Worm (Caenorhabditis elegans): ENCODE data around the gene R03G8.1.

The R03G8.1 gene

DNA sequence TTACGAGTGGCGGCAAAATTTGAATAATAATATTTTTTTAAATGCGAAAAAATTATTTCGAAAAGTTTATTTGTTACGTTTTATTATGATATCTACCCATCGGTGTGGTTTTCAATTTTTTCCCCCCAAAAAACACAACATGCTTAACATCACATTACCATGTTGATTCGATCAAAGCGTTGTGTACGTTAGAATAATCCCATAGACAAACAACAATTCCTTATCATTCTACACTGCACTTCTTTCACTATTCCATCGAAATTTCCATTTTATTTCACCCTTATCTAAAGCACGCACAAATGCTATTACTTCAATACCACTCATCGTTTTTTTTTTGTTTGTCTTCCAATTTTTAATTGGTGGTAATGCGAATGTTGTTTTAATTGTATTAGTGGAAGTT lies 24.4 kb upstream of the R03G8.1 start (continued):
- TF ChIP-seq fkh-10 (GFP tag; optimal IDR thresholded peaks at IDR 0.05): no peak

DNA sequence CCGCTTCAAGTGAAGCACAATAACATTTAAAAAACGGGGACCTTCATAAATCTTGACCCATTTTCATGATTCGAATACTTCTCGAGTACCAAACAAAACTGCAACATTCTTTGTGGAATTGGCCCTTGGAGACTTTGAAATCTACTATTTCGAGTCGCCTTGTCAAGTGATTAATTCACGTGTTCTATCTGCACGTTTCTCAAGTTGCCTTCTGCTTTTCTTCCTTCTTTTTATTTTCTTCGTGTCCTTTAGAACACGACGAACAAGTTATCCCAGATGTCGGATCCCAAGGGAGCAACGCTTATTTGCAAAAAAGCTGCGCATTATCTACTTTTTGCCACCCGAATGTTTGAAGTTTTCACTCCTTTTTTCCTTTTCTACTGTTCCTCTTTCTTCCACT lies 23.0 kb upstream of the R03G8.1 start:
- TF ChIP-seq unc-62 (GFP tag; optimal IDR thresholded peaks at IDR 0.05 in 1 of 2): peak in 1 of 2 experiments; percentile 98
- no peak for TF ChIP-seq unc-62 (tag; optimal IDR thresholded peaks at IDR 0.05)
- no peak for TF ChIP-seq madf-5 (GFP tag; IDR thresholded peaks at IDR 0.05)
- no peak for TF ChIP-seq dmd-6 (GFP tag; IDR thresholded peaks at IDR 0.05)
- TF ChIP-seq lsy-2 (tag; optimal IDR thresholded peaks at IDR 0.05): no peak
- TF ChIP-seq hlh-30 (tag; optimal IDR thresholded peaks at IDR 0.05; ENCODE audit: insufficient read depth): peak; percentile 37
- TF ChIP-seq ceh-20 (GFP tag; IDR thresholded peaks at IDR 0.05): 0 out of 2 replicates have a peak, but pooled peaks have one; percentile 37
- no peak for TF ChIP-seq lin-29 (GFP tag; IDR thresholded peaks at IDR 0.05)

DNA sequence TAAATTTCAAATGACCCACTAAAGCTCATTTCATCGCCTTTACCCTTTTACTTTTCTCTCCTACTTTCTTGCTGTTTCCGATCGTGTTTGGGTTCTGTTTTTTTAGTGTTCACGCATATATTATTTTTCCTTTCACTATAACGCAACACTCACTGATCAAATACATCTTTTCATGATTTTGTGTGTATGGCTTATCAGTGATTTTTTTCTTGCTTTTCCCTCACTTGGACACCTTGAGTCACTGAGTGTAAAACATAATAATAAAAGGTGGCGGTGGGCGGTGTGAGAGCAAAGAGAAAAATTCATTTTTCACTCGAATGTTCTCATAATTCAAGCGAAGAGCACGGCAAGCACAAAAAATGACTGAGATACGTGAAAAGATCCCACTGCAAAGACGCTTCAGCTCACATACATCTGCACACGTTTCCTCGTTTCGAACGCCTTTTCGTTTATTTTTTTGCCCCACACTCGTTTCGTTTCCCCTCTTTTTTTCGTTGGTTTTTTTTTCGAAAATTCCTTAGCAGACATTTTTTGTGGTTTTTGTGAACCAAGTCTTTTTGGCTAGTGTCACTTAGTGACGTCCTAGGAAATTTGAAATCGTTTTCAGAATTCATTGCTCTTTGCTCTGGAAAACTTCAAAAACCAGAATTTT lies 21.3 kb upstream of the R03G8.1 start, which contains the start of gene K03A11.5:
Gene K03A11.5 (plus strand): TSS at position 602 of the 652 bp plus-strand sequence.
- TF ChIP-seq pqm-1 (tag; optimal IDR thresholded peaks at IDR 0.05) (peak; percentile 58), Y48G9A.11 (GFP tag; IDR thresholded peaks at IDR 0.05) (no peak), hlh-11 (tag; optimal IDR thresholded peaks at IDR 0.05) (no peak), T20F7.1 (GFP tag; optimal IDR thresholded peaks at IDR 0.05) (no peak), F10B5.3 (tag; optimal IDR thresholded peaks at IDR 0.05) (no peak), lin-29 (GFP tag; IDR thresholded peaks at IDR 0.05) (no peak), Y75B8A.6 (GFP tag; IDR thresholded peaks at IDR 0.05) (no peak), lin-39 (tag; optimal IDR thresholded peaks at IDR 0.05) (no peak), daf-16 (GFP tag; optimal IDR thresholded peaks at IDR 0.05) (no peak), daf-16 (tag; optimal IDR thresholded peaks at IDR 0.05) (peak; percentile 57), nhr-28 (tag; optimal IDR thresholded peaks at IDR 0.05) (peak; percentile 23), aha-1 (tag) (peak; percentile 30)

DNA sequence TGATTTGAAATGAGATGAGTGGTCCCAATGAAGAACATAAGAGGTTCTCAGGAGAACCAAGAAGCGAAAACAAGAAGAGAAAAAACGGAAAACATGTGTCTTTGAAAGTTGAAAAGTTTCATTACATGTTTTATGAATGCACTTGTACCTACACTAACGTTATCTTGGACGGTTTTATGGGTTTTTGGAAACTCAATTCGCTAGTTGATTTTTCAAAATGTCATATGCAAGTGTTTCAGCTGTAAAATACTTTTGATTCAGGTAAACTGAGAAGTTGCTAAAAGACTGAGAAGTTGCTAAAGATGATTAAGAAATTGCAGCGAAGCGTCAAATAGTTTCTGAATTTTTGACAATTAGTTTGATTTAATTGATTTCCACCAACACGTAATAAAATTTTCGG lies 13.3 kb upstream of the R03G8.1 start, which contains the start of gene cpx-2:
Gene cpx-2 (minus strand): TSS at position 101 of the 400 bp plus-strand sequence.
- no peak for TF ChIP-seq snpc-4 (tag; optimal IDR thresholded peaks at IDR 0.05)
- TF ChIP-seq Y5F2A.4 (GFP tag; optimal IDR thresholded peaks at IDR 0.05): no peak
- no peak for TF ChIP-seq egl-43 (GFP tag; IDR thresholded peaks at IDR 0.05)
- TF ChIP-seq aly-2 (tag; optimal IDR thresholded peaks at IDR 0.05): no peak
- TF ChIP-seq lin-29 (GFP tag; IDR thresholded peaks at IDR 0.05): no peak
- TF ChIP-seq aha-1 (tag): no peak
- no peak for TF ChIP-seq ZK546.5 (tag; optimal IDR thresholded peaks at IDR 0.05)
- no peak for TF ChIP-seq rbr-2 (tag; optimal IDR thresholded peaks at IDR 0.05)
- no peak for TF ChIP-seq mes-2 (tag; optimal IDR thresholded peaks at IDR 0.05; ENCODE audit: poor library complexity, severe bottlenecking)

DNA sequence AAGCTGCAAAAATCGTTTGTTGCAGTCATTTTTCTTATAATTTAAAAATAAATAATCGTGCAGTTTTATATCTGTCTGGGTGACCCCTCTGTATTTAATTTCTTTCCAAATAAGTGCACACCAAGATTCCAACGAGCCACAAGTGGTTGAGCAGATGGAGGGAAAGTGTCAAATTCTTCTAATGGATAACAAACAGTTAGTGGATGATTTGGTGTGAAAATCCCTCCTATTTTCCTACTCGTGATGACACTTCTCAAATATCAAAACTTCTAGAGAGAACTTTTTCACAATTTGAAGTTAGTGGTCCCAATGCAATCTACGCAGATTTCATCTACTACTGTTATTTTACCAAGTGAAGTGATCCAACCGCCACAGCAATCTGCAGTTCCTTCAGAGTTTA lies 10.0 kb upstream of the R03G8.1 start, which contains the start of gene ceh-28:
Gene ceh-28 (plus strand): TSS at position 301 of the 400 bp plus-strand sequence.
- no peak for TF ChIP-seq ztf-11 (tag; optimal IDR thresholded peaks at IDR 0.05)
- TF ChIP-seq mep-1 (tag; optimal IDR thresholded peaks at IDR 0.05): no peak
- TF ChIP-seq sdz-12 (GFP tag; optimal IDR thresholded peaks at IDR 0.05): no peak
- TF ChIP-seq mxl-3 (GFP tag; optimal IDR thresholded peaks at IDR 0.05): no peak
- no peak for TF ChIP-seq lin-15B (tag; optimal IDR thresholded peaks at IDR 0.05)
- no peak for TF ChIP-seq nhr-10 (tag; optimal IDR thresholded peaks at IDR 0.05)
- no peak for TF ChIP-seq Y5F2A.4 (GFP tag; optimal IDR thresholded peaks at IDR 0.05)
- TF ChIP-seq F10B5.3 (tag; optimal IDR thresholded peaks at IDR 0.05): no peak
- no peak for TF ChIP-seq ceh-32 (tag; optimal IDR thresholded peaks at IDR 0.05; ENCODE audit: poor library complexity)

Data from whole organism, L4 larva.